Worm (Caenorhabditis elegans): Measurements from ENCODE around the gene F42G8.8.

DNA sequence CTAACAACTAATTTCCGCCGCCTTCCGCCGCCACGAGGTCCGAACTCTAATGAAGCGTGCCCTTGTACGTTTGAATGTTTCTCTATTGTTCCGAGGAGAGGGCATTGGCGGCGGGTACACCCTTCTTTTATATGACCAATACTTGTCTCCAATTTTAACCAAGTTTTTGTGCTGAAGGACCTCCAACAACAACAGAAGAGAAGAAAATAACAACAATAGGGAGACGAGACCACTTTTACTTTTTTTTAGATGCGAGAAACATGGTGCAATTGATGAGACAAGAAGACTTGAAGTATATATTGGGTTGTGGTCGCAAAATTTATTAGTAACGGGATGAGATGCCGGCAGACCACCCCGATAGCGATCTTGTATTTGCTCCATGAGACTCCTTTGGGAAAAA lies 48.0 kb upstream of the F42G8.8 start:
- TF ChIP-seq unc-62 (GFP tag; optimal IDR thresholded peaks at IDR 0.05) = no peak
- no peak for TF ChIP-seq elt-1 (tag; optimal IDR thresholded peaks at IDR 0.05)
- no peak for TF ChIP-seq nhr-23 (tag; optimal IDR thresholded peaks at IDR 0.05)
- TF ChIP-seq nhr-12 (tag; optimal IDR thresholded peaks at IDR 0.05) = no peak
- TF ChIP-seq elt-2 (tag; optimal IDR thresholded peaks at IDR 0.05) = no peak
- TF ChIP-seq nhr-67 (tag; optimal IDR thresholded peaks at IDR 0.05) = no peak
- TF ChIP-seq nhr-25 (tag; optimal IDR thresholded peaks at IDR 0.05) = no peak
- TF ChIP-seq ama-1 (optimal IDR thresholded peaks at IDR 0.05) = no peak
- no peak for TF ChIP-seq lin-15B (tag; optimal IDR thresholded peaks at IDR 0.05)
- no peak for TF ChIP-seq ztf-11 (tag; optimal IDR thresholded peaks at IDR 0.05)
- no peak for TF ChIP-seq R02D3.7 (tag; optimal IDR thresholded peaks at IDR 0.05)
- TF ChIP-seq zag-1 (tag; optimal IDR thresholded peaks at IDR 0.05) = no peak
- TF ChIP-seq pqm-1 (tag; optimal IDR thresholded peaks at IDR 0.05) = no peak

Measured in whole organism, L3 larva.